Fruit fly (Drosophila melanogaster): ENCODE results near the gene CG14957.
A peak's percentile ranks its signal among the peaks of the same experiment; 100 is the strongest.

The CG14957 gene

dm6 chr3L:3192912-3193311 is 5.5 kb downstream of the CG14957 start, which contains the start of gene Hsp83 (continued):
- TF ChIP-seq CG18262 (tag; optimal IDR thresholded peaks at IDR 0.05) (peak; percentile 83), CG16779 (GFP tag; IDR thresholded peaks at IDR 0.05) (peak; percentile 96), MBD-R2 (GFP tag; IDR thresholded peaks at IDR 0.05) (peak; percentile 55; the same call in 1 of the 2 replicates), CG1602 (GFP tag; optimal IDR thresholded peaks at IDR 0.05) (peak; percentile 52), chn (GFP tag; optimal IDR thresholded peaks at IDR 0.05) (peak; percentile 79), ham (GFP tag; IDR thresholded peaks at IDR 0.05) (peak; percentile 45; the same call in 1 of the 2 replicates), Trl (optimal IDR thresholded peaks at IDR 0.05) (no peak), Trl (GFP tag; optimal IDR thresholded peaks at IDR 0.05) (peak; percentile 97), crc (GFP tag; optimal IDR thresholded peaks at IDR 0.05) (peak; percentile 94), jigr1 (GFP tag; IDR thresholded peaks at IDR 0.05) (no peak), cad (GFP tag; optimal IDR thresholded peaks at IDR 0.05) (no peak), CG9609 (GFP tag; optimal IDR thresholded peaks at IDR 0.05) (peak; percentile 88), GATAe (GFP tag; conservative IDR thresholded peaks at IDR 0.05) (no peak; the same call in 1 of the 2 replicates), Nf-YB (GFP tag; optimal IDR thresholded peaks at IDR 0.05) (peak; percentile 81), Drgx (GFP tag; IDR thresholded peaks at IDR 0.05) (peak; percentile 87), Lhr (GFP tag; optimal IDR thresholded peaks at IDR 0.05) (peak; percentile 91), ab (GFP tag; optimal IDR thresholded peaks at IDR 0.05) (peak; percentile 3), CG13296 (GFP tag; optimal IDR thresholded peaks at IDR 0.05) (peak; percentile 99), CG42726 (GFP tag; IDR thresholded peaks at IDR 0.05; ENCODE audit: partially characterized antibody) (peak; percentile 38; the same call in 1 of the 2 replicates), CG11560 (tag; IDR thresholded peaks at IDR 0.05) (no peak; the same call in 2 of the 3 replicates), chm (GFP tag; IDR thresholded peaks at IDR 0.05) (peak; percentile 99), Chrac-16 (GFP tag; optimal IDR thresholded peaks at IDR 0.05) (peak; percentile 79), CG2199 (GFP tag; IDR thresholded peaks at IDR 0.05) (peak; percentile 75; the same call in 1 of the 3 replicates), kah (GFP tag; optimal IDR thresholded peaks at IDR 0.05) (peak; percentile 97), TFAM (GFP tag; optimal IDR thresholded peaks at IDR 0.05) (peak; percentile 89), Ptx1 (GFP tag; IDR thresholded peaks at IDR 0.05) (peak; percentile 73), Side (GFP tag; optimal IDR thresholded peaks at IDR 0.05) (peak; percentile 98), tgo (GFP tag; IDR thresholded peaks at IDR 0.05) (peak; percentile 85), CG34376 (GFP tag; optimal IDR thresholded peaks at IDR 0.05) (peak; percentile 100), CG10565 (GFP tag; optimal IDR thresholded peaks at IDR 0.05) (peak; percentile 60), Fer1 (GFP tag; optimal IDR thresholded peaks at IDR 0.05) (peak; percentile 100), Oaz (GFP tag; IDR thresholded peaks at IDR 0.05) (peak; percentile 85), Atf6 (GFP tag; IDR thresholded peaks at IDR 0.05) (peak; percentile 95), az2 (GFP tag; optimal IDR thresholded peaks at IDR 0.05) (peak; percentile 83), E2f1 (GFP tag; IDR thresholded peaks at IDR 0.05) (peak; percentile 87), zen (tag; optimal IDR thresholded peaks at IDR 0.05) (peak; percentile 66), CG31365 (tag; optimal IDR thresholded peaks at IDR 0.05) (peak; percentile 95), HmgD (GFP tag; optimal IDR thresholded peaks at IDR 0.05) (peak; percentile 70), Vsx1 (GFP tag; optimal IDR thresholded peaks at IDR 0.05) (peak; percentile 97), kay (GFP tag; optimal IDR thresholded peaks at IDR 0.05) (peak; percentile 63), CG7928 (GFP tag; optimal IDR thresholded peaks at IDR 0.05) (peak; percentile 99), CG16815 (GFP tag; optimal IDR thresholded peaks at IDR 0.05) (peak; percentile 79), CG2889 (GFP tag; IDR thresholded peaks at IDR 0.05) (peak; percentile 81), CG17361 (GFP tag; IDR thresholded peaks at IDR 0.05) (peak; percentile 81), eve (GFP tag; optimal IDR thresholded peaks at IDR 0.05) (no peak), CG15514 (GFP tag; optimal IDR thresholded peaks at IDR 0.05) (no peak), inv (GFP tag; IDR thresholded peaks at IDR 0.05; ENCODE audit: partially characterized antibody) (no peak), en (GFP tag; optimal IDR thresholded peaks at IDR 0.05) (peak; percentile 91), CG10267 (tag; optimal IDR thresholded peaks at IDR 0.05) (peak; percentile 99), CrebB (tag; optimal IDR thresholded peaks at IDR 0.05) (peak; percentile 99), CG15073 (GFP tag; optimal IDR thresholded peaks at IDR 0.05) (no peak), CG34224 (GFP tag; IDR thresholded peaks at IDR 0.05; ENCODE audit: partially characterized antibody) (no peak; the same call in 1 of the 3 replicates)

All from whole organism, embryonic.